Worm (Caenorhabditis elegans) whole organism, L4 larva: ENCODE data around the gene T12D8.5.

Experiments
- dmd-6 ChIP-seq: fragments of 200-800 bp; sonication (Bioruptor generic); IDR thresholded peaks from 2 replicates; pipeline ENCODE4 v1.3.6; 2022; ENCODE audit warnings: missing genetic modification reagents, missing genetic modification characterization, missing compliant biosample characterization
- fos-1 ChIP-seq: fragments of 150-350 bp; optimal IDR thresholded peaks from 2 replicates; lab custom pipeline; 2014; ENCODE audit warnings: missing biosample characterization, missing genetic modification characterization
- lin-13 ChIP-seq: fragments of 150-350 bp; optimal IDR thresholded peaks from 2 replicates; lab custom pipeline; 2014; ENCODE audit warnings: missing biosample characterization, missing genetic modification reagents, missing genetic modification characterization
- skn-1 ChIP-seq: fragments of 150-350 bp; optimal IDR thresholded peaks from 2 replicates; lab custom pipeline; 2014; ENCODE audit warnings: missing biosample characterization, missing genetic modification characterization
- unc-62 ChIP-seq, 3 experiments: fragments of 150-350 bp in 1 of 3; sonication (generic microtip); optimal IDR thresholded peaks in 2 of 3; peaks in 1 of 3; 1 replicate in 1 of 3; 2 replicates in 2 of 3; lab custom pipeline; 2014 to 2017; ENCODE audit warnings: missing biosample characterization in 3 of 3, missing genetic modification characterization in 3 of 3, missing genetic modification reagents in 3 of 3, missing genotype in 1 of 3

DNA sequence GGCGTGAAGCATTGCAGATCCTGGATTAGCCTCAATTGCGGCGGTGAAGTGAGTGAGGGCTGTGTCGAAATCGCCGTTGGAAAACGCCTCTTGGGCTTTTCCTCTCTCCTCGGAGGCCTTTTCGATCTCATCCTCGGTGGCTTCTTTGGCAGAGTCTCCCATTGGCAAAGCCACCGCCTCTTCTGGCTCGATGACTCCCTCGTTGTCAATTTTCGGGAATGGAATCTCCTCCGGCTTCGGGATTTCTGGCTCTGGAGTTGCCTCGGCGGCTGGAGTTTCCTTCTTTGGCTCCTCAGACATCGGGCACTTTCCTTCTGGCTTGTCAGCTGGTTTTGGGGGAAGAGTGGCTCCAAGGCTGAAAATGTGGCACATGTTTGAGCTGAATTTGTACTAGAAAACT, 4.9 kb downstream of the T12D8.5 start:
- no peak for TF ChIP-seq fos-1 (tag; lab: Kevin White, UChicago)
- no peak for TF ChIP-seq lin-13 (GFP tag; lab: Kevin White, UChicago)
- TF ChIP-seq unc-62 (GFP tag; optimal IDR thresholded peaks at IDR 0.05 in 1 of 2; lab: Kevin White, UChicago), result no peak
- TF ChIP-seq unc-62 (tag; optimal IDR thresholded peaks at IDR 0.05; lab: Kevin White, UChicago), result no peak
- TF ChIP-seq skn-1 (tag; lab: Kevin White, UChicago), result no peak
- TF ChIP-seq dmd-6 (GFP tag; lab: Robert Waterston, UW), result no peak
